Fruit fly (Drosophila melanogaster) whole organism, embryonic: ENCODE data around the gene CG32313.
A peak's percentile ranks its signal among the peaks of the same experiment; 100 is the strongest.

ENCODE experiments used
- Bgb ChIP-seq: fragments of 200-800 bp; sonication (Bioruptor generic); IDR thresholded peaks from 2 replicates; pipeline ENCODE4 v1.3.6; 2022; ENCODE audit warnings: missing biosample characterization, missing genetic modification characterization; ENCODE audit not compliant: partially characterized antibody
- CG10209 ChIP-seq: fragments of 200-800 bp; sonication (Bioruptor generic); optimal IDR thresholded peaks from 3 replicates; lab custom pipeline; 2017; ENCODE audit warnings: missing biosample characterization, mild to moderate bottlenecking, missing genetic modification characterization, missing genetic modification reagents
- CG1024 ChIP-seq: fragments of 200-800 bp; sonication (Bioruptor generic); IDR thresholded peaks from 2 replicates; pipeline ENCODE4 v1.3.6; 2022; ENCODE audit warnings: missing biosample characterization, missing genetic modification characterization
- CG10366 ChIP-seq: fragments of 200-800 bp; sonication (Bioruptor generic); IDR thresholded peaks from 2 replicates; pipeline ENCODE4 v1.3.6; 2022; ENCODE audit warnings: missing biosample characterization, missing genetic modification characterization
- CG10959 ChIP-seq: fragments of 200-800 bp; sonication (Bioruptor generic); IDR thresholded peaks from 2 replicates; pipeline ENCODE4 v1.3.6; 2022; ENCODE audit warnings: missing biosample characterization, missing genetic modification characterization
- CG11247 ChIP-seq: fragments of 200-800 bp; sonication (Bioruptor generic); IDR thresholded peaks from 2 replicates; pipeline ENCODE4 v1.3.6; 2022; ENCODE audit warnings: missing biosample characterization, missing genetic modification characterization
- CG14965 ChIP-seq: fragments of 200-800 bp; sonication (Bioruptor generic); optimal IDR thresholded peaks from 2 replicates; lab custom pipeline; 2016; ENCODE audit warnings: missing biosample characterization, missing genetic modification characterization, borderline replicate concordance
- CG17186 ChIP-seq: fragments of 200-800 bp; sonication (Bioruptor generic); optimal IDR thresholded peaks from 3 replicates; lab custom pipeline; 2017; ENCODE audit warnings: missing biosample characterization, missing genetic modification reagents, missing genetic modification characterization
- CG18262 ChIP-seq: fragments of 200-800 bp; optimal IDR thresholded peaks from 3 replicates; lab custom pipeline; 2019; ENCODE audit warnings: missing biosample characterization, mild to moderate bottlenecking, missing genetic modification characterization, moderate library complexity
- CG1832 ChIP-seq: fragments of 200-800 bp; sonication (Bioruptor generic); optimal IDR thresholded peaks from 2 replicates; lab custom pipeline; 2017; ENCODE audit warnings: missing biosample characterization, mild to moderate bottlenecking, missing genetic modification characterization, inconsistent platforms
- CG30403 ChIP-seq: fragments of 200-800 bp; sonication (Bioruptor generic); optimal IDR thresholded peaks from 3 replicates; lab custom pipeline; 2016; ENCODE audit warnings: missing biosample characterization, missing genetic modification characterization
- CG31224 ChIP-seq: fragments of 200-800 bp; sonication (Bioruptor generic); IDR thresholded peaks from 2 replicates; pipeline ENCODE4 v1.3.6; 2022; ENCODE audit warnings: missing biosample characterization, missing genetic modification characterization
- CG3163 ChIP-seq: fragments of 200-800 bp; sonication (Bioruptor generic); optimal IDR thresholded peaks from 3 replicates; lab custom pipeline; 2016; ENCODE audit warnings: missing biosample characterization, missing genetic modification characterization
- CG33557 ChIP-seq: fragments of 200-800 bp; sonication (Bioruptor generic); optimal IDR thresholded peaks from 2 replicates; lab custom pipeline; 2019; ENCODE audit warnings: missing biosample characterization, mild to moderate bottlenecking, missing genetic modification characterization, moderate library complexity
- CG4282 ChIP-seq: fragments of 200-800 bp; sonication (Bioruptor generic); optimal IDR thresholded peaks from 2 replicates; lab custom pipeline; 2016; ENCODE audit warnings: missing biosample characterization, missing genetic modification characterization
- CG4404 ChIP-seq: fragments of 200-800 bp; sonication (Bioruptor generic); IDR thresholded peaks from 2 replicates; pipeline ENCODE4 v1.3.6; 2022; ENCODE audit warnings: missing biosample characterization, missing genetic modification characterization
- CG7963 ChIP-seq: fragments of 200-800 bp; sonication (Bioruptor generic); IDR thresholded peaks from 3 replicates; pipeline ENCODE4 v1.3.6; 2022; ENCODE audit warnings: missing biosample characterization, missing genetic modification characterization; ENCODE audit not compliant: partially characterized antibody
- CG8290 ChIP-seq, 3 experiments: fragments of 200-800 bp; sonication (Bioruptor generic); optimal IDR thresholded peaks; 2 replicates each; lab custom pipeline; 2016 to 2019; ENCODE audit warnings: missing biosample characterization in 3 of 3, missing genetic modification characterization in 3 of 3, mild to moderate bottlenecking in 2 of 3, moderate library complexity in 1 of 3
- CG9437 ChIP-seq: fragments of 200-800 bp; sonication (Bioruptor generic); optimal IDR thresholded peaks from 2 replicates; lab custom pipeline; 2018; ENCODE audit warnings: missing biosample characterization, mild to moderate bottlenecking, missing genetic modification characterization
- CG9797 ChIP-seq: fragments of 200-800 bp; sonication (Bioruptor generic); optimal IDR thresholded peaks from 3 replicates; lab custom pipeline; 2018; ENCODE audit warnings: missing biosample characterization, mild to moderate bottlenecking, missing genetic modification characterization
- Ets65A ChIP-seq: fragments of 200-800 bp; sonication (Bioruptor generic); peaks from one replicate; lab custom pipeline; 2016; ENCODE audit warnings: missing biosample characterization, missing genetic modification characterization
- HLH3B ChIP-seq: fragments of 200-800 bp; sonication (Bioruptor generic); IDR thresholded peaks from 2 replicates; pipeline ENCODE4 v1.3.6; 2022; ENCODE audit warnings: missing biosample characterization, missing genetic modification characterization
- HmgD ChIP-seq: fragments of 200-800 bp; sonication (Bioruptor generic); optimal IDR thresholded peaks from 3 replicates; lab custom pipeline; 2016; ENCODE audit warnings: missing biosample characterization, missing genetic modification characterization
- Hsf ChIP-seq: fragments of 200-800 bp; sonication (Bioruptor generic); optimal IDR thresholded peaks from 3 replicates; lab custom pipeline; 2016; ENCODE audit warnings: missing biosample characterization, missing genetic modification characterization
- Meics ChIP-seq: fragments of 200-800 bp; sonication (Bioruptor generic); optimal IDR thresholded peaks from 2 replicates; lab custom pipeline; 2017; ENCODE audit warnings: missing biosample characterization, mild to moderate bottlenecking, missing genetic modification characterization
- Taf1 ChIP-seq: fragments of 200-800 bp; sonication (Bioruptor generic); IDR thresholded peaks from 2 replicates; pipeline ENCODE4 v1.3.6; 2022; ENCODE audit warnings: missing biosample characterization, missing genetic modification characterization
- Trl ChIP-seq, 3 experiments: fragments of >200 bp in 2 of 3; fragments of 200-800 bp in 1 of 3; sonication (Bioruptor generic) in 1 of 3; optimal IDR thresholded peaks; 2 replicates in 1 of 3; 3 replicates in 2 of 3; lab custom pipeline; 2016 to 2017; ENCODE audit warnings: missing biosample characterization in 1 of 3, missing genetic modification characterization in 1 of 3
- bcd ChIP-seq: fragments of 200-800 bp; sonication (Bioruptor generic); optimal IDR thresholded peaks from 2 replicates; lab custom pipeline; 2017; ENCODE audit warnings: missing biosample characterization, mild to moderate bottlenecking, missing genetic modification characterization
- bsh ChIP-seq, 2 experiments: fragments of 200-800 bp; sonication (Bioruptor generic); optimal IDR thresholded peaks; 2 replicates each; lab custom pipeline; 2017 to 2018; ENCODE audit warnings: mild to moderate bottlenecking in 2 of 2, missing biosample characterization in 2 of 2, missing genetic modification characterization in 2 of 2, moderate library complexity in 1 of 2
- ci ChIP-seq: fragments of 200-800 bp; sonication (Bioruptor generic); IDR thresholded peaks from 3 replicates; pipeline ENCODE4 v1.3.6; 2022; ENCODE audit warnings: missing biosample characterization, missing genetic modification characterization
- crp ChIP-seq, 2 experiments: fragments of 200-800 bp; sonication (Bioruptor generic); optimal IDR thresholded peaks; 2 replicates in 1 of 2; 3 replicates in 1 of 2; lab custom pipeline; 2017; ENCODE audit warnings: missing biosample characterization in 2 of 2, missing genetic modification characterization in 2 of 2, mild to moderate bottlenecking in 1 of 2, moderate library complexity in 1 of 2
- ems ChIP-seq: fragments of 200-800 bp; sonication (Bioruptor generic); optimal IDR thresholded peaks from 3 replicates; lab custom pipeline; 2016; ENCODE audit warnings: missing biosample characterization, missing genetic modification characterization
- en ChIP-seq: fragments of 200-800 bp; sonication (Bioruptor generic); optimal IDR thresholded peaks from 2 replicates; lab custom pipeline; 2016; ENCODE audit warnings: missing biosample characterization, missing genetic modification characterization
- exex ChIP-seq: fragments of 200-800 bp; sonication (Bioruptor generic); optimal IDR thresholded peaks from 4 replicates; lab custom pipeline; 2018; ENCODE audit warnings: missing biosample characterization, mild to moderate bottlenecking, missing genetic modification characterization, moderate library complexity
- fd102C ChIP-seq: fragments of 200-800 bp; sonication (Bioruptor generic); optimal IDR thresholded peaks from 2 replicates; lab custom pipeline; 2018; ENCODE audit warnings: missing biosample characterization, mild to moderate bottlenecking, missing genetic modification characterization, moderate library complexity
- fu2 ChIP-seq: fragments of 200-800 bp; sonication (Bioruptor generic); optimal IDR thresholded peaks from 2 replicates; lab custom pipeline; 2016; ENCODE audit warnings: missing biosample characterization, missing genetic modification characterization
- gcm2 ChIP-seq: fragments of 200-800 bp; sonication (Bioruptor generic); optimal IDR thresholded peaks from 2 replicates; lab custom pipeline; 2016; ENCODE audit warnings: missing biosample characterization, missing genetic modification characterization
- gt ChIP-seq: fragments of 200-800 bp; sonication (Bioruptor generic); IDR thresholded peaks from 2 replicates; pipeline ENCODE4 v1.3.6; 2022; ENCODE audit warnings: missing biosample characterization, missing genetic modification characterization
- insv ChIP-seq, 2 experiments: fragments of 200-800 bp; sonication (Bioruptor generic); optimal IDR thresholded peaks; 3 replicates each; lab custom pipeline; 2016 to 2018; ENCODE audit warnings: missing biosample characterization in 2 of 2, missing genetic modification characterization in 2 of 2
- jigr1 ChIP-seq: fragments of 200-800 bp; sonication (Bioruptor generic); IDR thresholded peaks from 3 replicates; pipeline ENCODE4 v1.3.6; 2022; ENCODE audit warnings: missing biosample characterization, missing genetic modification characterization
- nerfin-2 ChIP-seq: fragments of 200-800 bp; sonication (Bioruptor generic); IDR thresholded peaks from 2 replicates; pipeline ENCODE4 v1.3.6; 2022; ENCODE audit warnings: missing biosample characterization, missing genetic modification characterization; ENCODE audit not compliant: partially characterized antibody
- otp ChIP-seq: fragments of 200-800 bp; sonication (Bioruptor generic); IDR thresholded peaks from 3 replicates; pipeline ENCODE4, ENCODE4 v1.3.6; 2022; ENCODE audit warnings: missing biosample characterization, missing genetic modification characterization
- sna ChIP-seq: fragments of 200-800 bp; sonication (Bioruptor generic); IDR thresholded peaks from 2 replicates; pipeline ENCODE4 v1.3.6; 2022; ENCODE audit warnings: missing biosample characterization, missing genetic modification characterization; ENCODE audit not compliant: partially characterized antibody
- stwl ChIP-seq: fragments of 200-800 bp; sonication (Bioruptor generic); optimal IDR thresholded peaks from 3 replicates; lab custom pipeline; 2018; ENCODE audit warnings: missing biosample characterization, mild to moderate bottlenecking, missing genetic modification characterization, moderate library complexity
- wek ChIP-seq: fragments of 200-800 bp; sonication (Bioruptor generic); optimal IDR thresholded peaks from 3 replicates; lab custom pipeline; 2018; ENCODE audit warnings: missing biosample characterization, mild to moderate bottlenecking, missing genetic modification characterization, moderate library complexity
- z ChIP-seq: fragments of 200-800 bp; sonication (Bioruptor generic); IDR thresholded peaks from 3 replicates; pipeline ENCODE4 v1.3.6; 2022; ENCODE audit warnings: missing biosample characterization, missing genetic modification characterization

The CG32313 gene

DNA sequence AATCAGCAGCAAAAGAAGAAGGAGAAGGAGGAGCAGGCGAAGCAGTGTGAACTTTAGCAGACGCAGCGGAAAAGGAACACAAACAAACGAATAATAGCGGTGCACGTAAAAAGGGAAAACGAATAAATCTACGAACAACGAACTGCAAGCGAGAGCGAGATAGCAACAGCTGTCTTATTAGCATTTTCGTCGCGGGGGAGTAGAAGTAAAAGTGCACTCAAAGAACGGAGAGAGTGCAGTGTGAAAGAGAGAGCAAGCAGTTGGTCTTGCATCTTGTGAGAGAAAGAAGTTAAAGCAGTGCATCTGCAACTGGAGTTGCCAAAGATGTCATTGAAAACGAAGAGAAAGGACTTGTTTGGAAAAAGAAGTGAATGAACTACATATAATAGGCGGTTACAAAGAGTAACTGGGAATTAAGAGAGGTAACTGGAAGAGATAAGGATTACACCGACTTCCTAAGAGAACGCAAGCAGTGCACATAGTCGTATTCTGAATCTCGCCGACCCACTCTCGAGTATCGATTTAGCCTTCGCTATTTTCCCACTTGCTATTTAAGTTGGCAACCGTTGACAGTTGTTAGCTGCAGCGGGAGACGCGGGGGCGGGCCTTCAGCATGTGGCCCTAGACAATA is 47.4 kb upstream of the CG32313 start (continued):
- TF ChIP-seq insv (GFP tag; optimal IDR thresholded peaks at IDR 0.05; lab: Kevin White, UChicago) (peak in 1 of 2 experiments; percentile 92), stwl (peak; percentile 27), otp (GFP tag; lab: Robert Waterston, UW) (no peak), nerfin-2 (GFP tag; lab: Robert Waterston, UW) (no peak), CG30403 (GFP tag; lab: Kevin White, UChicago) (no peak), CG3163 (GFP tag; lab: Kevin White, UChicago) (peak; percentile 95), z (GFP tag; lab: Robert Waterston, UW) (peak; percentile 94), CG1832 (GFP tag; lab: Kevin White, UChicago) (peak; percentile 5), CG31224 (GFP tag; lab: Robert Waterston, UW) (no peak), CG7963 (GFP tag; lab: Robert Waterston, UW) (0 out of 3 replicates have a peak, but pooled peaks have one; percentile 8), CG8290 (GFP tag; optimal IDR thresholded peaks at IDR 0.05; lab: Kevin White, UChicago) (no peak), CG8290 (tag; optimal IDR thresholded peaks at IDR 0.05; lab: Kevin White, UChicago) (peak in 1 of 2 experiments; percentile 78), Ets65A (peak; percentile 73), bsh (GFP tag; optimal IDR thresholded peaks at IDR 0.05; lab: Kevin White, UChicago) (peak in 1 of 2 experiments; percentile 14), CG17186 (no peak), sna (GFP tag; lab: Robert Waterston, UW) (no peak), CG9437 (GFP tag; lab: Kevin White, UChicago) (no peak), CG9797 (no peak), Trl (optimal IDR thresholded peaks at IDR 0.05; lab: Kevin White, UChicago) (peak in 1 of 2 experiments; percentile 86), Trl (GFP tag; optimal IDR thresholded peaks at IDR 0.05; lab: Kevin White, UChicago) (no peak), CG33557 (peak; percentile 7), fu2 (GFP tag; lab: Kevin White, UChicago) (no peak)
- TF ChIP-seq, all 482 proteins: peak for 21

DNA sequence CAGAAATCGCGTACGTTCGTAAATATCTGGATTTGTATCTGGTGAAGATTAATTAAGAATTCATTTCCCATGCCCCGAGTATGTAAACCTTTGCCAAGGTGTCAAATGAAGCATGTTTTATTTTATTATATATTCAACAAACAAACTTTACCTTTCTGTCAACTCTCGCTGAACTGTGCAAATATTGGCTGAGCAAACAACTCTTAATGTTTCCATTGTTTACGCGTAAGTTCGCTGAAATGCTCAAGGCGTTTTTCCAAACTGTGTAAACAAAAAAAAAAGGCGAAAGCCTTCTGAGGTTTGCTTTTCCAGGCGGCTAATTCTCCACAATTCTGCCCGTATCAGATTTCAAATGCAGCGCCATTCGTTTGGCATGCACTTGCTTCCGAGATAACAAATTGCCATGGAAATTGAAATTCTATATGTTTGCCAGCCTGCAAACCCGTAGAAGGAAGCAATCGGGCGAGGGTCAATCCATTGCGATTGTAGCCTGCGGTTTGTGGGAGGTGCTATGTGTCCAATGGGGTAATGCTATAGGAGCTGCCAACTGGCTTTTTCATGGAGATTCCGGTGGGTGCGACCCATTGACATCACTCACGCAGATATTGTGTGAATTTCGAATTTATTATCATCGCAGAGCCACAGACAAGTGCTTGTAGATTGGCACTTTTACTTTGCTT is 46.3 kb upstream of the CG32313 start:
- TF ChIP-seq CG10959 (GFP tag; lab: Robert Waterston, UW) = no peak
- TF ChIP-seq CG18262 (tag; lab: Kevin White, UChicago) = no peak
- peak; percentile 90 for TF ChIP-seq Meics (GFP tag; lab: Kevin White, UChicago)
- TF ChIP-seq Bgb = no peak
- TF ChIP-seq CG1024 (GFP tag; lab: Robert Waterston, UW) = no peak
- TF ChIP-seq CG10366 (GFP tag; lab: Robert Waterston, UW) = no peak
- peak; percentile 25 for TF ChIP-seq Hsf
- peak; percentile 63 for TF ChIP-seq exex (tag; lab: Kevin White, UChicago)
- no peak for TF ChIP-seq gt (GFP tag; lab: Robert Waterston, UW)
- no peak for TF ChIP-seq CG4404 (GFP tag; lab: Robert Waterston, UW)
- TF ChIP-seq bcd (GFP tag; lab: Kevin White, UChicago) = peak; percentile 58
- TF ChIP-seq HLH3B (GFP tag; lab: Robert Waterston, UW) = peak; percentile 27; the same call in 1 of the 2 replicates
- TF ChIP-seq CG10209 (GFP tag; lab: Kevin White, UChicago) = peak; percentile 82
- TF ChIP-seq ems (GFP tag; lab: Kevin White, UChicago) = peak; percentile 66
- TF ChIP-seq ci (GFP tag; lab: Robert Waterston, UW) = peak; percentile 67
- peak; percentile 23 for TF ChIP-seq CG14965 (GFP tag; lab: Kevin White, UChicago)
- peak; percentile 65 for TF ChIP-seq wek (GFP tag; lab: Kevin White, UChicago)
- TF ChIP-seq jigr1 (GFP tag; lab: Robert Waterston, UW) = no peak
- no peak for TF ChIP-seq en (GFP tag; lab: Kevin White, UChicago)
- TF ChIP-seq gcm2 (GFP tag; lab: Kevin White, UChicago) = no peak
- TF ChIP-seq HmgD (GFP tag; lab: Kevin White, UChicago) = no peak
- peak; percentile 37; the same call in 1 of the 2 replicates for TF ChIP-seq CG31224 (GFP tag; lab: Robert Waterston, UW)
- TF ChIP-seq bsh (GFP tag; optimal IDR thresholded peaks at IDR 0.05; lab: Kevin White, UChicago) = no peak
- TF ChIP-seq fd102C (GFP tag; lab: Kevin White, UChicago) = no peak
- no peak for TF ChIP-seq crp (GFP tag; optimal IDR thresholded peaks at IDR 0.05; lab: Kevin White, UChicago)
- peak; percentile 70 for TF ChIP-seq CG11247 (GFP tag; lab: Robert Waterston, UW)
- no peak for TF ChIP-seq CG4282 (GFP tag; lab: Kevin White, UChicago)
- peak; percentile 36; the same call in 1 of the 2 replicates for TF ChIP-seq Taf1 (GFP tag; lab: Robert Waterston, UW)
